Worm (Caenorhabditis elegans): ENCODE results near the gene F25B5.6.

Gene F25B5.6

ce11 chrIII:5985340-5985739 is 36.8 kb upstream of the F25B5.6 start, which contains the start of gene T04C9.3:
Gene T04C9.3 (plus strand): TSS chrIII:5985640.
- TF ChIP-seq lin-39 (tag; optimal IDR thresholded peaks at IDR 0.05), result no peak
- TF ChIP-seq nhr-77 (tag; optimal IDR thresholded peaks at IDR 0.05), result no peak
- no peak for TF ChIP-seq nhr-12 (tag; optimal IDR thresholded peaks at IDR 0.05)
- no peak for TF ChIP-seq sma-9 (GFP tag; optimal IDR thresholded peaks at IDR 0.05)
- no peak for TF ChIP-seq sma-9 (tag; optimal IDR thresholded peaks at IDR 0.05)
- TF ChIP-seq egl-27 (tag; optimal IDR thresholded peaks at IDR 0.05), result no peak
- no peak for TF ChIP-seq elt-1 (tag; optimal IDR thresholded peaks at IDR 0.05)
- no peak for TF ChIP-seq sma-3 (GFP tag; optimal IDR thresholded peaks at IDR 0.05)
- TF ChIP-seq ztf-4 (tag; optimal IDR thresholded peaks at IDR 0.05), result no peak
- no peak for TF ChIP-seq ceh-82 (tag; optimal IDR thresholded peaks at IDR 0.05)
- TF ChIP-seq peb-1 (tag; optimal IDR thresholded peaks at IDR 0.05), result no peak

- TF ChIP-seq nhr-129 (tag; optimal IDR thresholded peaks at IDR 0.05) (no peak), ceh-16 (tag; optimal IDR thresholded peaks at IDR 0.05) (no peak), zag-1 (tag; optimal IDR thresholded peaks at IDR 0.05) (no peak), nhr-12 (tag; optimal IDR thresholded peaks at IDR 0.05) (no peak), ZK546.5 (tag; optimal IDR thresholded peaks at IDR 0.05) (no peak), nhr-25 (tag; optimal IDR thresholded peaks at IDR 0.05) (peak; percentile 31), sma-3 (GFP tag; optimal IDR thresholded peaks at IDR 0.05) (peak; percentile 26), ceh-82 (tag; optimal IDR thresholded peaks at IDR 0.05) (no peak)
These were observed 34.3 kb upstream of the F25B5.6 start for ce11 chrIII:5982753-5983390.

- TF ChIP-seq aly-2 (tag; optimal IDR thresholded peaks at IDR 0.05), result no peak
- TF ChIP-seq peb-1 (tag; optimal IDR thresholded peaks at IDR 0.05), result no peak
- no peak for TF ChIP-seq lin-13 (GFP tag; optimal IDR thresholded peaks at IDR 0.05)
- no peak for TF ChIP-seq mbf-1 (tag; optimal IDR thresholded peaks at IDR 0.05)
These were observed 33.5 kb upstream of the F25B5.6 start, which contains the start of gene frm-2 for ce11 chrIII:5982026-5982425. Gene frm-2 (minus strand): TSS chrIII:5982126.

- TF ChIP-seq F13H6.1 (tag; optimal IDR thresholded peaks at IDR 0.05) (no peak), skn-1 (tag; optimal IDR thresholded peaks at IDR 0.05) (peak; percentile 68), R02D3.7 (tag; optimal IDR thresholded peaks at IDR 0.05) (no peak), unc-55 (GFP tag; optimal IDR thresholded peaks at IDR 0.05) (no peak), ZK546.5 (tag; optimal IDR thresholded peaks at IDR 0.05) (no peak), fos-1 (tag; optimal IDR thresholded peaks at IDR 0.05) (peak; percentile 95), nhr-237 (tag; optimal IDR thresholded peaks at IDR 0.05) (no peak), unc-39 (tag; optimal IDR thresholded peaks at IDR 0.05) (no peak), gmeb-1 (tag; optimal IDR thresholded peaks at IDR 0.05) (peak; percentile 2)
These were observed 32.9 kb upstream of the F25B5.6 start for ce11 chrIII:5981407-5981806.

- TF ChIP-seq ceh-82 (tag; optimal IDR thresholded peaks at IDR 0.05), result no peak
- no peak for TF ChIP-seq unc-62 (GFP tag; optimal IDR thresholded peaks at IDR 0.05)
- TF ChIP-seq sma-9 (GFP tag; optimal IDR thresholded peaks at IDR 0.05), result peak; percentile 8
- no peak for TF ChIP-seq sma-9 (tag; optimal IDR thresholded peaks at IDR 0.05)
- no peak for TF ChIP-seq nhr-23 (tag; optimal IDR thresholded peaks at IDR 0.05)
- TF ChIP-seq F13H6.1 (tag; optimal IDR thresholded peaks at IDR 0.05), result peak; percentile 29
- TF ChIP-seq Y55F3AM.14 (GFP tag; optimal IDR thresholded peaks at IDR 0.05), result no peak
- no peak for TF ChIP-seq blmp-1 (tag; optimal IDR thresholded peaks at IDR 0.05; ENCODE audit: insufficient read depth)
These were observed 31.9 kb upstream of the F25B5.6 start for ce11 chrIII:5980274-5980918.

ce11 chrIII:5976021-5976420 is 27.5 kb upstream of the F25B5.6 start:
- TF ChIP-seq nhr-129 (tag; optimal IDR thresholded peaks at IDR 0.05), result peak; percentile 4
- no peak for TF ChIP-seq dmd-4 (tag; optimal IDR thresholded peaks at IDR 0.05)

Data from whole organism, L2 larva.